Fruit fly (Drosophila melanogaster): ENCODE data around the gene Dtg.

DNA sequence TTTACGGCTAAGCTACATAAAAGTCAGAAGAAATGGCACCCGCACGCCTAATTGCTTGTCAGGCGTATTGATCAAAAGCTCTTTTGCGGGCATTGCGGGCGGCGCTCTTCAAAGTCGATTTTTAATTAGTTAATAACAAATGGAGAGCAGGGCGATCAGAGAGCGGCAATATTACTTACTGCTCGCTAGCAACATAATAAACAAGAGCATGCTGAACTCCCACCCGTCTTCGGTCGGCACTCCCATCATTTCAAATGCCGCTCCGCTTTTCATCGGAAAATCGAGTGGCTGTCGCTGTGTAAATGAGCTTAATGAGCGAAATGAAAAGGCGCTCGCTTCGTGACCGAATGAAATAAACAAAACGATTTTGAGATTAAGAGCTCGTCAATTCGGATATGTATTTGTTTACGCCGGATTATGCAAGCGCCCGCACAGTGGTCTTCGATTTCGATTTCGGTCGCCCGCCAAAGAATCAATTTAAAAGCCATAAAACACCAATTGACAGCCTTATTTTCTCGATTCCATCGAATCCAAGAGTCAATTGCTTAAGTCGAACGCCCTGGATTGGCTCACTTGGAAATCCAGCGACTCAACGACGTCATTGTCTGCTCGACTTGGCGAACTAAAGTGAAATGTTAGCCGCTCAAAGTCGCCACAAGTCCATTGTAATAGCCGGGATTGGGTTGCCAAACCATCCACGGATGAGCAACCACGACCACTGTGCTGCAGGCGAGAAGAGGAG, 5.8 kb downstream of the Dtg start:
- TF ChIP-seq Myc (optimal IDR thresholded peaks at IDR 0.05) (no peak), psq (optimal IDR thresholded peaks at IDR 0.05) (no peak)

Data from Kc167 (cell line).